Worm (Caenorhabditis elegans): ENCODE measurements around the gene K12B6.9.

The K12B6.9 gene

DNA sequence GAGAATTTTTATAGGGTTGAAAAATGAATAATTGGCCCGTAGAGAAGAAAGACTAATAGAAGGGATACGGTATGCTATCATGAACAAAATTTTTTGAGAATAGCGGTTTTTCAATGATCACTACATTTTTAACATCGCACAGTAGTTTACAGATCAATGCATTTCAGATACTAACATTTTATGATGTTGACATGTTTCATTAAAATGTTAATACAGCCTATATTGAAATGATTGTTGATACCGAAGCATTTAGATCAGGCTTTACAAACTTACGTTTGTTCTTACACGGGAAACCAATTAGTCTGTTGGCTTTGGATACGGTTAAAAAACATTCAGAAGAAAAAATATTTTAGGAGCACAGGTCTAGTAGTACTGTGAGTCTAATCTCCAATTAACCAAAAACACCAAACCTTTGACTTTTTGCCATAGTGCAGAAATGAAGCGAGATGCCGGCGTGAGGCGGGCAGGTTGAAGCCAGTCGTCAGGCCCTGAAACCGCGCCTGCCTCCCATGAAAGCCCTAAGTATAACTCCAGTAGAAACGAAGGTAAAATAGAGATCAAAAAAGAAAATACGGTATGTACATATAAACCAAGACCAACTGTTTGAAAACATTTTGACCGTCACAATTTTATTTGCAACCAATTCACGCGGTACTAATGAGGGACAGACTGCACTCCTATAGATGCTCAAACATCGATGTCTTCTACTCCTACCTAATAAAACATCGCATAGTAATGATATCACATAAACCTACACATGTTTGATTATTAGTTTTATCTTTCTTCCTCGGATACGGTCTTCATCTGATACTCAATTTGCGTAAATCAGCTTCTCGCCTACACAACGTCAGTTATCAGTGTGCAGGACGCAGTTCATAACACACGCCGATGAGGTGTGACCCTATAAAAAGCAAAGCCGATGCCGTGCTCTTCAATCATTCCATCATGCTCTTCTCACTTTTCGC is 14.1 kb downstream of the K12B6.9 start, which contains the start of gene fil-2:
TSS of gene fil-2 (plus strand) at position 915 of the 965 bp plus-strand sequence.
- no peak for TF ChIP-seq somi-1 (GFP tag; optimal IDR thresholded peaks at IDR 0.05)
- TF ChIP-seq T07F8.4 (tag; optimal IDR thresholded peaks at IDR 0.05): no peak
- peak; percentile 37; the same call in 1 of the 2 replicates for TF ChIP-seq sea-2 (GFP tag; IDR thresholded peaks at IDR 0.05)
- no peak for TF ChIP-seq mel-28 (tag; optimal IDR thresholded peaks at IDR 0.05; ENCODE audit: borderline replicate concordance)
- TF ChIP-seq nhr-179 (tag; optimal IDR thresholded peaks at IDR 0.05): no peak
- peak; percentile 38 for TF ChIP-seq F57C9.4 (tag; optimal IDR thresholded peaks at IDR 0.05)
- no peak for TF ChIP-seq F49E8.2 (tag; optimal IDR thresholded peaks at IDR 0.05; ENCODE audit: insufficient read depth)
- peak; percentile 74 for TF ChIP-seq ztf-3 (GFP tag; optimal IDR thresholded peaks at IDR 0.05)
- TF ChIP-seq ceh-91 (GFP tag; IDR thresholded peaks at IDR 0.05): no peak
- TF ChIP-seq C06A6.2 (GFP tag; conservative IDR thresholded peaks at IDR 0.05): no peak; the same call in 1 of the 2 replicates
- peak; percentile 34; the same call in 1 of the 2 replicates for TF ChIP-seq rcor-1 (GFP tag; IDR thresholded peaks at IDR 0.05)
- no peak for TF ChIP-seq nhr-27 (tag; optimal IDR thresholded peaks at IDR 0.05)
- peak; percentile 79 for TF ChIP-seq nfyb-1 (GFP tag; IDR thresholded peaks at IDR 0.05)
- no peak for TF ChIP-seq lsl-1 (GFP tag; optimal IDR thresholded peaks at IDR 0.05)
- no peak for TF ChIP-seq efl-1 (GFP tag; optimal IDR thresholded peaks at IDR 0.05)
- TF ChIP-seq dpff-1 (tag; optimal IDR thresholded peaks at IDR 0.05): peak; percentile 57
- TF ChIP-seq lin-26 (GFP tag; IDR thresholded peaks at IDR 0.05): no peak
- TF ChIP-seq unc-62 (GFP tag; optimal IDR thresholded peaks at IDR 0.05): no peak
- no peak for TF ChIP-seq zfh-2 (GFP tag; conservative IDR thresholded peaks at IDR 0.05)
- TF ChIP-seq ztf-25 (GFP tag; IDR thresholded peaks at IDR 0.05): no peak
- TF ChIP-seq akir-1 (GFP tag; optimal IDR thresholded peaks at IDR 0.05): no peak
- TF ChIP-seq mcd-1 (GFP tag; IDR thresholded peaks at IDR 0.05): no peak; the same call in 1 of the 2 replicates
- peak; percentile 57 for TF ChIP-seq chd-7 (tag; optimal IDR thresholded peaks at IDR 0.05)
- TF ChIP-seq dpl-1 (GFP tag; optimal IDR thresholded peaks at IDR 0.05): no peak
- peak; percentile 63 for TF ChIP-seq gei-17 (GFP tag; optimal IDR thresholded peaks at IDR 0.05)
- TF ChIP-seq madf-3 (GFP tag; IDR thresholded peaks at IDR 0.05): peak; percentile 56; the same call in 1 of the 2 replicates
- no peak for TF ChIP-seq snpc-1.1 (tag; optimal IDR thresholded peaks at IDR 0.05; ENCODE audit: insufficient read depth)
- TF ChIP-seq attf-5 (GFP tag; optimal IDR thresholded peaks at IDR 0.05): no peak
- TF ChIP-seq Y53F4B.3 (GFP tag; IDR thresholded peaks at IDR 0.05): no peak
- TF ChIP-seq atf-7 (tag; optimal IDR thresholded peaks at IDR 0.05): peak; percentile 80
- peak; percentile 83 for TF ChIP-seq nhr-80 (tag; optimal IDR thresholded peaks at IDR 0.05)
- peak; percentile 11 for TF ChIP-seq lin-54 (GFP tag; optimal IDR thresholded peaks at IDR 0.05)
- TF ChIP-seq B0035.1 (tag; optimal IDR thresholded peaks at IDR 0.05): no peak
- 0 out of 2 replicates have a peak, but pooled peaks have one; percentile 4 for TF ChIP-seq F37B4.10 (GFP tag; IDR thresholded peaks at IDR 0.05)
- TF ChIP-seq egl-44 (GFP tag; IDR thresholded peaks at IDR 0.05): peak; percentile 62; the same call in 1 of the 2 replicates
- peak; percentile 91 for TF ChIP-seq B0336.3 (GFP tag; IDR thresholded peaks at IDR 0.05)
- no peak for TF ChIP-seq madf-8 (GFP tag; conservative IDR thresholded peaks at IDR 0.05)
- no peak for TF ChIP-seq ceh-27 (GFP tag; optimal IDR thresholded peaks at IDR 0.05)
- peak in 1 of 2 experiments; percentile 4 for TF ChIP-seq let-607 (tag; optimal IDR thresholded peaks at IDR 0.05)
- TF ChIP-seq tbp1 (GFP tag; optimal IDR thresholded peaks at IDR 0.05): peak; percentile 54
- TF ChIP-seq F55B11.4 (tag; optimal IDR thresholded peaks at IDR 0.05; ENCODE audit: borderline replicate concordance, insufficient read depth): no peak
- 0 out of 2 replicates have a peak, but pooled peaks have one; percentile 21 for TF ChIP-seq hmg-1.2 (GFP tag; IDR thresholded peaks at IDR 0.05)
- TF ChIP-seq Y79H2A.3 (GFP tag; conservative IDR thresholded peaks at IDR 0.05): no peak
- 0 out of 2 replicates have a peak, but pooled peaks have one; percentile 65 for TF ChIP-seq ekl-4 (GFP tag; IDR thresholded peaks at IDR 0.05)
- TF ChIP-seq xnd-1 (tag; optimal IDR thresholded peaks at IDR 0.05): no peak
- TF ChIP-seq B0261.1 (tag; optimal IDR thresholded peaks at IDR 0.05): no peak
